Fruit fly (Drosophila melanogaster): ENCODE measurements around the gene Mcm7.

Gene Mcm7

DNA sequence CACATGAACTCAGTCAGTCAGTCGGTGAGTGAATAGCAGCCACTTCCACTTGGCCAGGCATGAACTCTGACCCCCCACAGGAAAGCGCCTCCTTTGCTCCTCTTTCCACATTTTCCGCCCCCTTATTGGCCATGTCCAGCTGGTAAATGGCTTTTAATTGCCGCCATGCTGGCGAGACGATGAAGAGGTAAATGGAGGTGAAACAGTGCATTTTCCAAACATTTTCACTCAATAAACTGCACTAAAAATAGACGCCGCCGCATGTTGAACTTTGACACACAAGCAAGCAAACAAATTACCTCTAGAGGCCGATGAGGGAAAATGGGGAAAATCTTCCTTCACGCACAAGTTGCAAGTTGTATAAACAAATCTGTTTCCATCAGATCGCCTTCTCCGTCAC, 41.6 kb upstream of the Mcm7 start:
- TF ChIP-seq Hr78 (GFP tag; optimal IDR thresholded peaks at IDR 0.05) (peak in 1 of 2 experiments; percentile 96), fd64A (GFP tag; optimal IDR thresholded peaks at IDR 0.05) (peak; percentile 37), CG6791 (GFP tag; IDR thresholded peaks at IDR 0.05; ENCODE audit: partially characterized antibody) (no peak), Nf-YA (GFP tag; IDR thresholded peaks at IDR 0.05) (no peak), hb (GFP tag; IDR thresholded peaks at IDR 0.05; ENCODE audit: partially characterized antibody) (0 out of 3 replicates have a peak, but pooled peaks have one; percentile 42), twi (tag; optimal IDR thresholded peaks at IDR 0.05) (peak; percentile 5)

DNA sequence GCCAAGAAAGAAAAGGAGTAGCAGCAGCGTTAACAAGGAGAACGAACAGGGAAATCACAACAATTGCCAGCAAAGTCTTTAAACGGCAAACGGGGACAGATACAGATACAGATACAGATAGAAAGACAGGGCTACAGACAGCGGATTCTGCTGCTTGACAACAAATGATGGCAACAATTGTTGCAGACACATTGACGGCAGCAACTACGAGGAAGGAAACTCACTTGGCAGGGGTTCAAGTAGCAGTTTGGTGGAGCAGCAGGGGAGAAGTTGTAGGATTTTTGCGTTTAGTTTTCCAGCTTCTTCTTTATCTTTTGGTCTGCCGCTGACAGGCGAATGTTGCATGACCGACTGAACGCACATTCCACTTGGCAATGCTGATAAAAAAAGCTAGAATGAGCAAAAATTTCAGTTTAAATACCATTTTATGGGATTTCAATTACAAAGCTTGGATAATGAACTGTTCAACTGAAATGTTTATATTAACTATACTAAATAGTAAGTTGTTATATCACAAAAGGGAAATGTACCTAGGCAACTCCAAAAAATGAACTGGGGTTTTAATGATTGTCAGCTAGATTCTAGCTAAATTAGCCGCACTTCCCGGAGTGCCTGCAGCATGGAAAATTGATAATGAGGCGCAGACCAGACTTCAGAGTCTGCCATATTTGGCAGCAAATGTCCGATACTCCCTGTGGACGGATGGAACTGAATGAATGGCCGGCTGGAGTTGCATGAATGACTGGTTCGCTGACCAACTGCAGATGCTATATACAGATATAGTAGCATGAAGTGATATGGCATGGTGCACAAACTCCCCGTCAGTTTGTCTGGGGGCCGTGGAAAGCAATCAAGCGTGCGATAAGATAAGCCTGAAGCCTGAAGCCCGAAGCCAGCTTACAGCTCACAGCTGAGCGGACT, 40.4 kb upstream of the Mcm7 start:
- TF ChIP-seq sens (GFP tag): peak; percentile 16
- peak; percentile 88 for TF ChIP-seq Sry-β (GFP tag; optimal IDR thresholded peaks at IDR 0.05)
- TF ChIP-seq zfh1 (GFP tag; IDR thresholded peaks at IDR 0.05): 0 out of 3 replicates have a peak, but pooled peaks have one; percentile 4
- no peak for TF ChIP-seq Max (GFP tag; optimal IDR thresholded peaks at IDR 0.05)
- no peak for TF ChIP-seq ro (GFP tag; IDR thresholded peaks at IDR 0.05)
- 0 out of 2 replicates have a peak, but pooled peaks have one; percentile 6 for TF ChIP-seq Rfx (GFP tag; IDR thresholded peaks at IDR 0.05)
- no peak for TF ChIP-seq CG13624 (GFP tag; optimal IDR thresholded peaks at IDR 0.05)
- peak; percentile 30; the same call in 1 of the 3 replicates for TF ChIP-seq CG6791 (GFP tag; IDR thresholded peaks at IDR 0.05; ENCODE audit: partially characterized antibody)
- TF ChIP-seq Pdp1 (GFP tag; optimal IDR thresholded peaks at IDR 0.05): peak in 1 of 2 experiments; percentile 25
- peak; percentile 40 for TF ChIP-seq grn (GFP tag; optimal IDR thresholded peaks at IDR 0.05)
- no peak for TF ChIP-seq CG6272 (GFP tag; IDR thresholded peaks at IDR 0.05)
- no peak for TF ChIP-seq chn (GFP tag; optimal IDR thresholded peaks at IDR 0.05)
- TF ChIP-seq row (GFP tag; IDR thresholded peaks at IDR 0.05): peak; percentile 36; the same call in 2 of the 3 replicates
- no peak for TF ChIP-seq CG17328 (GFP tag; IDR thresholded peaks at IDR 0.05)
- TF ChIP-seq CG11504 (tag; optimal IDR thresholded peaks at IDR 0.05): peak; percentile 92
- TF ChIP-seq CG12071 (GFP tag; optimal IDR thresholded peaks at IDR 0.05): no peak

dm6 chr3L:8851950-8852349, 39.4 kb upstream of the Mcm7 start:
- TF ChIP-seq sens (GFP tag): peak; percentile 44
- TF ChIP-seq CG8388 (GFP tag; optimal IDR thresholded peaks at IDR 0.05): no peak
- peak; percentile 10 for TF ChIP-seq abd-A (tag; optimal IDR thresholded peaks at IDR 0.05)
- TF ChIP-seq oc (tag; optimal IDR thresholded peaks at IDR 0.05): peak; percentile 10
- TF ChIP-seq onecut (GFP tag; IDR thresholded peaks at IDR 0.05): 0 out of 2 replicates have a peak, but pooled peaks have one; percentile 4

DNA sequence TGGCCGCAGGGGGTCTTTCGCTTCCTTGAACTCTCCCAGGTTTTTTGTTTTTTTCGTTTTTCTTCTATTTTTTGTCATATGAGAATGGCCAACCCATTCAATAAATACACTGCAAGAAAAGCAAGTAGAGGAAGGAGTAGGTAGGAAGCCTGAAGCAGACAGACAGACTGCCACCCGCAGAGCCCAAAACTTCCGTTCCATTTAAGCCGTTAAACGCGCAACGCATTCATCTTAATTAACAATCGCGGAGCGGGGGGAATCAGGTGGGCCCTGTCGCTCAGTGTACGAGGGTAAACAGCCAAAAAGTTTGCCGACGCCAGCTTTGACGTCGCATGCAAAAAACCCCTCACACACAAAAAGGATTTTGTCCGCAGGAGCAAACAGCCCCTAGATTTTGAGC, 38.5 kb upstream of the Mcm7 start:
- TF ChIP-seq CG3163 (GFP tag; optimal IDR thresholded peaks at IDR 0.05) (no peak), Ptx1 (GFP tag; IDR thresholded peaks at IDR 0.05) (0 out of 2 replicates have a peak, but pooled peaks have one; percentile 33), CG8089 (GFP tag; optimal IDR thresholded peaks at IDR 0.05) (no peak), Stat92E (GFP tag; optimal IDR thresholded peaks at IDR 0.05) (no peak), Dek (tag; optimal IDR thresholded peaks at IDR 0.05) (no peak), CG1233 (GFP tag; optimal IDR thresholded peaks at IDR 0.05) (no peak), sob (GFP tag; IDR thresholded peaks at IDR 0.05) (0 out of 2 replicates have a peak, but pooled peaks have one; percentile 18), Nf-YC (tag; optimal IDR thresholded peaks at IDR 0.05) (no peak), vfl (GFP tag; optimal IDR thresholded peaks at IDR 0.05) (no peak), kni (GFP tag; optimal IDR thresholded peaks at IDR 0.05) (no peak), CG3407 (GFP tag; optimal IDR thresholded peaks at IDR 0.05) (no peak), CG7556 (GFP tag; optimal IDR thresholded peaks at IDR 0.05) (peak; percentile 17), prd (optimal IDR thresholded peaks at IDR 0.05) (no peak), prd (GFP tag; IDR thresholded peaks at IDR 0.05) (peak; percentile 64), CG10543 (GFP tag; optimal IDR thresholded peaks at IDR 0.05) (no peak), shn (GFP tag; optimal IDR thresholded peaks at IDR 0.05) (no peak), zfh2 (GFP tag; optimal IDR thresholded peaks at IDR 0.05) (peak; percentile 16), fd3F (GFP tag; optimal IDR thresholded peaks at IDR 0.05) (no peak), gem (tag; optimal IDR thresholded peaks at IDR 0.05) (peak; percentile 40)
